Worm (Caenorhabditis elegans) whole organism, early embryonic: Measurements from ENCODE around the gene K09F6.10.

Source experiments
- B0310.2 ChIP-seq: sonication (generic microtip); optimal IDR thresholded peaks from 2 replicates; lab custom pipeline; 2016; ENCODE audit warnings: mild to moderate bottlenecking, missing genetic modification characterization, missing compliant biosample characterization
- ama-1 ChIP-seq: fragments of 150-350 bp; optimal IDR thresholded peaks from 2 replicates; lab custom pipeline; 2014
- ceh-13 ChIP-seq: fragments of 200-800 bp; sonication (Bioruptor generic); optimal IDR thresholded peaks from 2 replicates; lab custom pipeline; 2018; ENCODE audit warnings: mild to moderate bottlenecking, missing genetic modification characterization, missing compliant biosample characterization
- ceh-36 ChIP-seq: sonication (generic microtip); optimal IDR thresholded peaks from 2 replicates; lab custom pipeline; 2016; ENCODE audit warnings: missing genetic modification characterization, inconsistent platforms, missing compliant biosample characterization
- flt-1 ChIP-seq: fragments of 200-800 bp; sonication (Bioruptor generic); IDR thresholded peaks from 2 replicates; pipeline ENCODE4 v1.3.6; 2022; ENCODE audit warnings: missing genetic modification characterization, missing compliant biosample characterization
- hmg-4 ChIP-seq: fragments of 200-800 bp; sonication (Bioruptor generic); optimal IDR thresholded peaks from 2 replicates; lab custom pipeline; 2018; ENCODE audit warnings: mild to moderate bottlenecking, missing genetic modification characterization, missing compliant biosample characterization
- hnd-1 ChIP-seq: sonication (generic microtip); optimal IDR thresholded peaks from 2 replicates; lab custom pipeline; 2016; ENCODE audit warnings: missing genetic modification characterization, missing compliant biosample characterization
- scrt-1 ChIP-seq: fragments of 200-800 bp; sonication (Bioruptor generic); IDR thresholded peaks from 2 replicates; pipeline ENCODE4 v1.3.6; 2022; ENCODE audit warnings: missing genetic modification characterization, missing compliant biosample characterization
- sea-1 ChIP-seq: fragments of 200-800 bp; sonication (Bioruptor generic); conservative IDR thresholded peaks from 2 replicates; pipeline ENCODE4 v1.3.6; 2022; ENCODE audit warnings: missing genetic modification characterization, missing compliant biosample characterization
- tbx-11 ChIP-seq: fragments of 200-800 bp; sonication (Bioruptor generic); IDR thresholded peaks from 2 replicates; pipeline ENCODE4 v1.3.6; 2022; ENCODE audit warnings: missing genetic modification characterization, missing compliant biosample characterization
- tbx-37 ChIP-seq: fragments of 200-800 bp; sonication (Bioruptor generic); conservative IDR thresholded peaks from 2 replicates; pipeline ENCODE4 v1.3.6; 2022; ENCODE audit warnings: missing genetic modification reagents, missing genetic modification characterization, missing compliant biosample characterization

DNA sequence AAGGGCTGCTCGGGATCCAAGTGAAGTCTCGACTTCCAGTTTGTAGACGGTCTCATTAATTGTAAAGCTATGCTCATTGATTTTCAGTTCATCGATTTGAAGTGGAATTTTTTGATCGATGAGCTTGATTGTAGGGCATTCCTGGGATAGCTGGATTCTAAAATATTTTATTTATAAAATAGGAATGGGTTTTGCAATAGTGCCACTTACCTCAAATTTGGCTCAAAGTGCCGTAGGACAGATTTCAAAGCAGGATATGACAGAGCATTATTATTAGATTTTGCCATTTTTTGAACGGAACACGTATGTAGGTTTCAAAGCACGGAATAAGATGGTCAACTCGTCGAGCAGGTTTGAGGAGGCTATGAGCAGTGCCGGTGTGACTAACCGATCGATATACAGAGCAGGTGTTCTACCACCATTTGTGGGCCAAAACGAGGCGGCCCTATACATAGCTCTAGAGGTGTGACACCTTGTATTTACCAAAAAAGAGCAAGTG, 7.2 kb upstream of the K09F6.10 start, which contains the start of gene fbxc-25:
- TF ChIP-seq flt-1 (GFP tag; lab: Robert Waterston, UW) (no peak), ceh-36 (tag; lab: Kevin White, UChicago) (no peak), ama-1 (lab: Kevin White, UChicago) (no peak), ceh-13 (GFP tag; lab: Kevin White, UChicago) (no peak), tbx-37 (no peak), tbx-11 (no peak), hmg-4 (no peak), hnd-1 (no peak), scrt-1 (GFP tag; lab: Robert Waterston, UW) (no peak), sea-1 (GFP tag; lab: Robert Waterston, UW) (no peak), B0310.2 (tag; lab: Kevin White, UChicago) (no peak)
